Fruit fly (Drosophila melanogaster) whole organism, prepupa: Measurements from ENCODE around the gene GatB.

ENCODE experiments used
- Blimp-1 ChIP-seq: fragments of 200-800 bp; sonication (Bioruptor generic); optimal IDR thresholded peaks from 3 replicates; lab custom pipeline; 2017; ENCODE audit warnings: missing biosample characterization, missing genetic modification characterization, mild to moderate bottlenecking, moderate library complexity, missing genetic modification reagents
- CG10631 ChIP-seq: fragments of 200-800 bp; sonication (Bioruptor generic); optimal IDR thresholded peaks from 2 replicates; lab custom pipeline; 2016; ENCODE audit warnings: missing biosample characterization, missing genetic modification characterization
- CG11902 ChIP-seq: fragments of 200-800 bp; sonication (Bioruptor generic); optimal IDR thresholded peaks from 3 replicates; lab custom pipeline; 2016; ENCODE audit warnings: missing biosample characterization, missing genetic modification characterization
- CG16779 ChIP-seq: fragments of 200-800 bp; sonication (Bioruptor generic); optimal IDR thresholded peaks from 3 replicates; lab custom pipeline; 2017; ENCODE audit warnings: missing biosample characterization, mild to moderate bottlenecking, missing genetic modification characterization
- CG3032 ChIP-seq: fragments of 200-800 bp; optimal IDR thresholded peaks from 2 replicates; lab custom pipeline; 2019; ENCODE audit warnings: missing biosample characterization, mild to moderate bottlenecking, missing genetic modification characterization, moderate library complexity
- CG31627 ChIP-seq: fragments of 200-800 bp; sonication (Bioruptor generic); optimal IDR thresholded peaks from 3 replicates; lab custom pipeline; 2016; ENCODE audit warnings: missing biosample characterization, missing genetic modification characterization
- CG32006 ChIP-seq: fragments of 200-800 bp; sonication (Bioruptor generic); optimal IDR thresholded peaks from 3 replicates; lab custom pipeline; 2017; ENCODE audit warnings: missing biosample characterization, mild to moderate bottlenecking, missing genetic modification characterization
- CG34406 ChIP-seq: fragments of 200-800 bp; sonication (Bioruptor generic); optimal IDR thresholded peaks from 3 replicates; lab custom pipeline; 2016; ENCODE audit warnings: missing biosample characterization, missing genetic modification characterization
- CG4318 ChIP-seq: fragments of 200-800 bp; sonication (Bioruptor generic); optimal IDR thresholded peaks from 3 replicates; lab custom pipeline; 2017; ENCODE audit warnings: missing biosample characterization, mild to moderate bottlenecking, missing genetic modification characterization
- CG6163 ChIP-seq: fragments of 200-800 bp; sonication (Bioruptor generic); IDR thresholded peaks from 3 replicates; pipeline ENCODE4 v1.3.6; 2022; ENCODE audit warnings: missing biosample characterization, missing genetic modification characterization
- CG6854 ChIP-seq: fragments of 200-800 bp; sonication (Bioruptor generic); optimal IDR thresholded peaks from 2 replicates; lab custom pipeline; 2017; ENCODE audit warnings: missing biosample characterization, mild to moderate bottlenecking, missing genetic modification characterization
- CG7368 ChIP-seq: fragments of 200-800 bp; sonication (Bioruptor generic); optimal IDR thresholded peaks from 3 replicates; lab custom pipeline; 2016; ENCODE audit warnings: missing biosample characterization, missing genetic modification characterization
- CG8119 ChIP-seq: fragments of 200-800 bp; sonication (Bioruptor generic); IDR thresholded peaks from 3 replicates; pipeline ENCODE4 v1.3.6; 2022; ENCODE audit warnings: missing biosample characterization, missing genetic modification characterization
- CG8319 ChIP-seq: fragments of 200-800 bp; sonication (Bioruptor generic); optimal IDR thresholded peaks from 3 replicates; lab custom pipeline; 2016; ENCODE audit warnings: missing biosample characterization, missing genetic modification characterization
- CG8632 ChIP-seq: fragments of 200-800 bp; sonication (Bioruptor generic); optimal IDR thresholded peaks from 3 replicates; lab custom pipeline; 2016; ENCODE audit warnings: missing biosample characterization, missing genetic modification characterization
- Eip75B ChIP-seq: fragments of 200-800 bp; sonication (Bioruptor generic); optimal IDR thresholded peaks from 3 replicates; lab custom pipeline; 2016; ENCODE audit warnings: missing biosample characterization, missing genetic modification characterization
- Eip78C ChIP-seq: fragments of 200-800 bp; sonication (Bioruptor generic); peaks from one replicate; lab custom pipeline; 2016; ENCODE audit warnings: missing biosample characterization, missing genetic modification characterization
- Eip93F ChIP-seq: fragments of 200-800 bp; sonication (Bioruptor generic); optimal IDR thresholded peaks from 2 replicates; lab custom pipeline; 2016; ENCODE audit warnings: missing biosample characterization, mild to moderate bottlenecking, missing genetic modification characterization
- Ets21C ChIP-seq: fragments of 200-800 bp; sonication (Bioruptor generic); optimal IDR thresholded peaks from 3 replicates; lab custom pipeline; 2016; ENCODE audit warnings: missing biosample characterization, missing genetic modification characterization
- Gug ChIP-seq: fragments of 200-800 bp; sonication (Bioruptor generic); IDR thresholded peaks from 2 replicates; pipeline ENCODE4 v1.3.6; 2022; ENCODE audit warnings: missing biosample characterization, missing genetic modification characterization
- Hr39 ChIP-seq: fragments of 200-800 bp; sonication (Bioruptor generic); optimal IDR thresholded peaks from 2 replicates; lab custom pipeline; 2016; ENCODE audit warnings: missing biosample characterization, missing genetic modification characterization
- Hr4 ChIP-seq: fragments of 200-800 bp; sonication (Bioruptor generic); optimal IDR thresholded peaks from 3 replicates; lab custom pipeline; 2016; ENCODE audit warnings: missing biosample characterization, missing genetic modification characterization
- OdsH ChIP-seq: fragments of 200-800 bp; sonication (Bioruptor generic); optimal IDR thresholded peaks from 3 replicates; lab custom pipeline; 2016; ENCODE audit warnings: missing biosample characterization, missing genetic modification characterization
- Sox102F ChIP-seq: fragments of 200-800 bp; sonication (Bioruptor generic); optimal IDR thresholded peaks from 2 replicates; lab custom pipeline; 2016; ENCODE audit warnings: missing biosample characterization, mild to moderate bottlenecking, missing genetic modification characterization
- Sox14 ChIP-seq: fragments of 200-800 bp; sonication (Bioruptor generic); optimal IDR thresholded peaks from 3 replicates; lab custom pipeline; 2016; ENCODE audit warnings: missing biosample characterization, missing genetic modification characterization
- achi ChIP-seq: fragments of 200-800 bp; sonication (Bioruptor generic); optimal IDR thresholded peaks from 3 replicates; lab custom pipeline; 2016; ENCODE audit warnings: missing biosample characterization, missing genetic modification characterization
- acj6 ChIP-seq: fragments of 200-800 bp; sonication (Bioruptor generic); optimal IDR thresholded peaks from 3 replicates; lab custom pipeline; 2016; ENCODE audit warnings: missing biosample characterization, missing genetic modification characterization
- esn ChIP-seq: fragments of 200-800 bp; sonication (Bioruptor generic); optimal IDR thresholded peaks from 2 replicates; lab custom pipeline; 2016; ENCODE audit warnings: missing biosample characterization, mild to moderate bottlenecking, missing genetic modification characterization, moderate library complexity
- fd59A ChIP-seq: fragments of 200-800 bp; sonication (Bioruptor generic); optimal IDR thresholded peaks from 2 replicates; lab custom pipeline; 2017; ENCODE audit warnings: missing biosample characterization, mild to moderate bottlenecking, missing genetic modification characterization, missing genetic modification reagents
- fd85E ChIP-seq: fragments of 200-800 bp; sonication (Bioruptor generic); optimal IDR thresholded peaks from 3 replicates; lab custom pipeline; 2016; ENCODE audit warnings: missing biosample characterization, missing genetic modification characterization
- lz ChIP-seq: fragments of 200-800 bp; sonication (Bioruptor generic); optimal IDR thresholded peaks from 3 replicates; lab custom pipeline; 2016; ENCODE audit warnings: missing biosample characterization, missing genetic modification characterization
- net ChIP-seq: fragments of 200-800 bp; sonication (Bioruptor generic); optimal IDR thresholded peaks from 3 replicates; lab custom pipeline; 2016; ENCODE audit warnings: missing biosample characterization, missing genetic modification characterization
- salr ChIP-seq, 2 experiments: fragments of 200-800 bp; sonication (Bioruptor generic); optimal IDR thresholded peaks; 3 replicates each; lab custom pipeline; 2016 to 2018; ENCODE audit warnings: missing biosample characterization in 2 of 2, missing genetic modification characterization in 2 of 2, mild to moderate bottlenecking in 1 of 2
- ss ChIP-seq, 2 experiments: fragments of 200-800 bp; sonication (Bioruptor generic); optimal IDR thresholded peaks; 2 replicates in 1 of 2; 3 replicates in 1 of 2; lab custom pipeline; 2017 to 2018; ENCODE audit warnings: mild to moderate bottlenecking in 2 of 2, missing biosample characterization in 2 of 2, missing genetic modification characterization in 2 of 2, moderate library complexity in 1 of 2
- svp ChIP-seq: fragments of 200-800 bp; sonication (Bioruptor generic); peaks from one replicate; lab custom pipeline; 2016; ENCODE audit warnings: missing biosample characterization, missing genetic modification characterization
- topi ChIP-seq: fragments of 200-800 bp; sonication (Bioruptor generic); optimal IDR thresholded peaks from 3 replicates; lab custom pipeline; 2016; ENCODE audit warnings: missing biosample characterization, missing genetic modification characterization
- vri ChIP-seq: fragments of 200-800 bp; sonication (Bioruptor generic); optimal IDR thresholded peaks from 3 replicates; lab custom pipeline; 2016; ENCODE audit warnings: missing biosample characterization, mild to moderate bottlenecking, missing genetic modification characterization

Gene GatB

DNA sequence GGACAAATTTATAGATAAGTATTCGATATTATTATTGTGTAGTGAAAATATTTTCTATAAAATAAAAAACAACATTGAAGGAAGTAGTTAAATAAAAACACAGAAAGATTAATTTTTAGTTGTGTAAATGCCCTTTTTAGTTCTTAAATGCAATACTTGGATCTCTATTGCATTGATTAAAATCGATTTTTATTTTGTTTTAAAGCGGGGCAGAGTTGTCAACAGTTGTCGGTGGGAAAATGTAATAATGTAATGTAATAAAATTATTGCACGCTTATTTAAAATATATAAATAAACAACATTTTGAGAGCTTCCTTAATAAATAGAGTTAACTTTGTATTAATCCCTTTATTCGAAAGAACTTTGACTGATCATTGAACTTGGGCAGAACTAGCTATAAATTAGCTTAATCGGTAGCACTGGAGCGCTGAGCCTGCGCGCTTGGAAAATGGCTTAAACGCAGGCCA, 33.5 kb upstream of the GatB start, which contains the start of gene Apc2 (continued):
- TF ChIP-seq fd59A (no peak), CG3032 (peak; percentile 64), CG8319 (GFP tag; lab: Kevin White, UChicago) (no peak), Ets21C (GFP tag; lab: Kevin White, UChicago) (no peak), Eip78C (GFP tag; lab: Kevin White, UChicago) (peak; percentile 91), CG8119 (GFP tag; lab: Robert Waterston, UW) (no peak), achi (GFP tag; lab: Kevin White, UChicago) (peak; percentile 62), CG10631 (GFP tag; lab: Kevin White, UChicago) (peak; percentile 69), CG7368 (GFP tag; lab: Kevin White, UChicago) (no peak), CG6163 (GFP tag; lab: Robert Waterston, UW) (peak; percentile 71), topi (GFP tag; lab: Kevin White, UChicago) (peak; percentile 60), esn (peak; percentile 75), net (GFP tag; lab: Kevin White, UChicago) (peak; percentile 52), salr (GFP tag; optimal IDR thresholded peaks at IDR 0.05; lab: Kevin White, UChicago) (peak in 1 of 2 experiments; percentile 30), Sox14 (GFP tag; lab: Kevin White, UChicago) (peak; percentile 70), CG4318 (GFP tag; lab: Kevin White, UChicago) (no peak), Hr4 (peak; percentile 74), svp (GFP tag; lab: Kevin White, UChicago) (no peak), Gug (GFP tag; lab: Robert Waterston, UW) (peak; percentile 45; the same call in 1 of the 2 replicates), OdsH (GFP tag; lab: Kevin White, UChicago) (peak; percentile 70), Eip75B (peak; percentile 61), ss (GFP tag; optimal IDR thresholded peaks at IDR 0.05; lab: Kevin White, UChicago) (peak in 1 of 2 experiments; percentile 13), CG11902 (GFP tag; lab: Kevin White, UChicago) (peak; percentile 32), CG16779 (no peak), acj6 (GFP tag; lab: Kevin White, UChicago) (peak; percentile 60), Hr39 (GFP tag; lab: Kevin White, UChicago) (peak; percentile 61), fd85E (no peak), CG6854 (GFP tag; lab: Kevin White, UChicago) (no peak), CG34406 (peak; percentile 57), vri (peak; percentile 80), CG32006 (GFP tag; lab: Kevin White, UChicago) (peak; percentile 69), Sox102F (GFP tag; lab: Kevin White, UChicago) (no peak), CG31627 (GFP tag; lab: Kevin White, UChicago) (peak; percentile 42), Eip93F (GFP tag; lab: Kevin White, UChicago) (no peak), Blimp-1 (GFP tag; lab: Kevin White, UChicago) (no peak)

- TF ChIP-seq CG8632: no peak
- no peak for TF ChIP-seq CG3032
- TF ChIP-seq Eip78C (GFP tag; lab: Kevin White, UChicago): no peak
- TF ChIP-seq CG11902 (GFP tag; lab: Kevin White, UChicago): no peak
- TF ChIP-seq lz (GFP tag; lab: Kevin White, UChicago): no peak
- no peak for TF ChIP-seq fd59A
- TF ChIP-seq CG7368 (GFP tag; lab: Kevin White, UChicago): no peak
Observed at dm6 chr3R:24162774-24163555, 32.9 kb upstream of the GatB start, which contains the start of gene mRpS24. TSS of gene mRpS24 (minus strand) at chr3R:24163545.
